Fruit fly (Drosophila melanogaster) whole organism, embryonic: ENCODE results near the gene CG32161.

Experiments
- Aef1 ChIP-seq: fragments of 200-800 bp; sonication (Bioruptor generic); IDR thresholded peaks from 3 replicates; pipeline ENCODE4 v1.3.6; 2022; ENCODE audit warnings: missing biosample characterization, missing genetic modification characterization
- CG1233 ChIP-seq: fragments of 200-800 bp; sonication (Bioruptor generic); optimal IDR thresholded peaks from 4 replicates; lab custom pipeline; 2018; ENCODE audit warnings: missing biosample characterization, mild to moderate bottlenecking, missing genetic modification characterization
- CG1603 ChIP-seq: fragments of 200-800 bp; sonication (Bioruptor generic); optimal IDR thresholded peaks from 2 replicates; lab custom pipeline; 2019; ENCODE audit warnings: missing biosample characterization, mild to moderate bottlenecking, missing genetic modification characterization, moderate library complexity
- NfI ChIP-seq: fragments of 200-800 bp; sonication (Bioruptor generic); optimal IDR thresholded peaks from 3 replicates; lab custom pipeline; 2018; ENCODE audit warnings: missing biosample characterization, mild to moderate bottlenecking, missing genetic modification characterization, moderate library complexity
- bbx ChIP-seq: fragments of 200-800 bp; sonication (Bioruptor generic); IDR thresholded peaks from 2 replicates; pipeline ENCODE4 v1.3.6; 2022; ENCODE audit warnings: missing biosample characterization, missing genetic modification characterization; ENCODE audit not compliant: partially characterized antibody
- emc ChIP-seq: fragments of 200-800 bp; sonication (Bioruptor generic); optimal IDR thresholded peaks from 2 replicates; lab custom pipeline; 2016; ENCODE audit warnings: missing biosample characterization, missing genetic modification characterization

DNA sequence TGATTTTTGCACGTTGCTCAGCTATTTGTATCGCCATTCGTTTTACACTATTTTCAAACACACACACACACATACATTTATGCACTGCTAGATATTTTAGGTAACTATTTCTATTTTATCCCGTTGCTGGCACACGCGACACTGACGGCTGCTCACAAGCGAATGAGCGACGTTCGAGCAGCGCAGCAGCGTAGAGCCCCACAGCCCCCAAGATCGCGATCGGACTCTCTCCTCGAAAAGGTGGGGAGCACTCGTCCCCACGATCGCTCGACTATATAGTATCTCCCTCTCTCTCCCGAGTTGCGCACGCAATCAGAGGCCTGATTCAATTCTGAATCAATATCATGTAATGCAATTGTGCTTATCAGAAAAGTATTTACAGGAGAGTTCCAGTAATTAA is 46.0 kb upstream of the CG32161 start:
- TF ChIP-seq bbx (GFP tag; lab: Robert Waterston, UW) (peak; percentile 42; the same call in 1 of the 2 replicates), Aef1 (GFP tag; lab: Robert Waterston, UW) (no peak), CG1603 (tag; lab: Kevin White, UChicago) (no peak), NfI (GFP tag; lab: Kevin White, UChicago) (no peak), CG1233 (GFP tag; lab: Kevin White, UChicago) (peak; percentile 11), emc (GFP tag; lab: Kevin White, UChicago) (no peak)
